Worm (Caenorhabditis elegans): ENCODE measurements around the gene cht-4.
A peak's percentile ranks its signal among the peaks of the same experiment; 100 is the strongest.

DNA sequence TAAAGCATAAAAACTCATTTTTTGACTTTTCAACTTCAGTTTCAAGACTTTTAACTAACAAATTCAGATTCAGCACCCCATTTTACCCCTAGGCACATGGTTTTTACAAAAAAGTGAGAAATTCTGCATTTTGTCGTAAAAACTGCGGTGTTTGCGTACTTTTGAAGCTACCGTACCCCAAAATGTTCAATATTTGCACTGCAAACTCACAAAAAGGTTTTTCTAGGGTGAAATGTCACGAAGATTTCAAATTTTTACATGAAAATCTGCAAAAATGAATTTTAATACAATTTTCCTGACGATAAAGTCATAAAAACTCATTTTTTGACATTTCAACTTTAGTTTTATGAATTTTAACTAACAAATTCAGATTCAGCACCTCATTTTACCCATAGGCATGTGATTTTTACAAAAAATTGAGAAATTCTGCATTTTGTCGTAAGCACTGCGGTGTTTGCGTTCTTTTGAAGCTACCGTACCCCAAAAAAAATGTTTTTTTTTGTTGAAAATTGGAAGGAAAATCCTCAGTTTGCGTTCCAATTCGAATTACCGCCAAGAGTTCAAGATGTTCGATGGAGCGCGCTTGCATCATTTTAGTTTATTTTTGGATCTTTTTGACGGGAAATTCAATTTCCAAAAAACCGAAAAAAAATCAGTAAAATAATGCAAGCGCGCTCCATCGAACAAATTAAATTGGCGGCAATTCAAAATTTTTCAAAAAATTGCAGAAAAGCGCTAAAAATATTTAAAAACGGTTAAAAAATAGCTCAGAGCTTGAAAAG, 40.8 kb downstream of the cht-4 start:
- TF ChIP-seq Y95B8A.8 (GFP tag; IDR thresholded peaks at IDR 0.05): peak; percentile 56; the same call in 1 of the 2 replicates
- peak; percentile 94 for TF ChIP-seq ama-1 (optimal IDR thresholded peaks at IDR 0.05)
- TF ChIP-seq ama-1 (GFP tag; optimal IDR thresholded peaks at IDR 0.05): no peak
- TF ChIP-seq sea-2 (GFP tag; IDR thresholded peaks at IDR 0.05): no peak
- TF ChIP-seq nhr-27 (tag; optimal IDR thresholded peaks at IDR 0.05): no peak
- TF ChIP-seq snpc-4 (GFP tag; optimal IDR thresholded peaks at IDR 0.05): no peak
- TF ChIP-seq snpc-4 (tag; optimal IDR thresholded peaks at IDR 0.05): peak in 1 of 4 experiments; percentile 59
- peak; percentile 83 for TF ChIP-seq fkh-3 (tag; optimal IDR thresholded peaks at IDR 0.05)
- TF ChIP-seq tlf-1 (GFP tag; optimal IDR thresholded peaks at IDR 0.05): peak; percentile 74
- no peak for TF ChIP-seq lsy-27 (tag; optimal IDR thresholded peaks at IDR 0.05; ENCODE audit: borderline replicate concordance, insufficient read depth)
- no peak for TF ChIP-seq mes-4 (tag; optimal IDR thresholded peaks at IDR 0.05)
- peak; percentile 96 for TF ChIP-seq nfyb-1 (GFP tag; IDR thresholded peaks at IDR 0.05)
- TF ChIP-seq tbx-9 (tag; optimal IDR thresholded peaks at IDR 0.05; ENCODE audit: borderline replicate concordance): peak; percentile 37
- no peak for TF ChIP-seq nfya-1 (tag; optimal IDR thresholded peaks at IDR 0.05; ENCODE audit: borderline replicate concordance, insufficient read depth)
- no peak for TF ChIP-seq attf-3 (GFP tag; conservative IDR thresholded peaks at IDR 0.05)
